Fruit fly (Drosophila melanogaster): Measurements from ENCODE around the gene AP-1gamma.

The AP-1gamma gene

dm6 chrX:9152127-9152598 is 43.7 kb downstream of the AP-1gamma start (continued):
- TF ChIP-seq phol (tag; optimal IDR thresholded peaks at IDR 0.05) = peak; percentile 9
- peak; percentile 92 for TF ChIP-seq cg (GFP tag; optimal IDR thresholded peaks at IDR 0.05)
- no peak for TF ChIP-seq CG2875 (GFP tag; optimal IDR thresholded peaks at IDR 0.05)
- TF ChIP-seq CG12155 (GFP tag; optimal IDR thresholded peaks at IDR 0.05) = peak; percentile 8
- TF ChIP-seq ro (GFP tag; IDR thresholded peaks at IDR 0.05) = no peak
- TF ChIP-seq CG6254 (GFP tag; optimal IDR thresholded peaks at IDR 0.05) = no peak
- peak; percentile 39 for TF ChIP-seq cwo (GFP tag; optimal IDR thresholded peaks at IDR 0.05)
- TF ChIP-seq CG30403 (GFP tag; optimal IDR thresholded peaks at IDR 0.05) = peak; percentile 28
- peak; percentile 39 for TF ChIP-seq gcm (GFP tag; optimal IDR thresholded peaks at IDR 0.05)
- peak; percentile 35 for TF ChIP-seq Dek (tag; optimal IDR thresholded peaks at IDR 0.05)
- no peak for TF ChIP-seq hkb (optimal IDR thresholded peaks at IDR 0.05)
- TF ChIP-seq hkb (GFP tag; IDR thresholded peaks at IDR 0.05) = peak; percentile 54
- no peak for TF ChIP-seq esg (GFP tag; conservative IDR thresholded peaks at IDR 0.05)
- TF ChIP-seq CG6765 (GFP tag; optimal IDR thresholded peaks at IDR 0.05) = peak; percentile 1
- TF ChIP-seq CG9876 (GFP tag; optimal IDR thresholded peaks at IDR 0.05) = peak; percentile 23
- TF ChIP-seq dm (GFP tag; optimal IDR thresholded peaks at IDR 0.05) = peak; percentile 12

- peak; percentile 61 for TF ChIP-seq Xrp1 (GFP tag; IDR thresholded peaks at IDR 0.05)
- TF ChIP-seq her (GFP tag; optimal IDR thresholded peaks at IDR 0.05) = no peak
- no peak for TF ChIP-seq Mrtf (GFP tag; IDR thresholded peaks at IDR 0.05)
- TF ChIP-seq CG1529 (GFP tag; optimal IDR thresholded peaks at IDR 0.05) = peak; percentile 35
- peak; percentile 73 for TF ChIP-seq CG14710 (tag; optimal IDR thresholded peaks at IDR 0.05)
- 0 out of 2 replicates have a peak, but pooled peaks have one; percentile 16 for TF ChIP-seq ssp (GFP tag; IDR thresholded peaks at IDR 0.05)
- TF ChIP-seq Spps (tag; optimal IDR thresholded peaks at IDR 0.05) = peak; percentile 38
- no peak for TF ChIP-seq en (GFP tag; optimal IDR thresholded peaks at IDR 0.05)
- no peak for TF ChIP-seq ftz-f1 (GFP tag; optimal IDR thresholded peaks at IDR 0.05)
- TF ChIP-seq CG8388 (GFP tag; optimal IDR thresholded peaks at IDR 0.05) = peak; percentile 39
- TF ChIP-seq Ada2b (GFP tag; IDR thresholded peaks at IDR 0.05) = peak; percentile 51; the same call in 1 of the 2 replicates
- no peak for TF ChIP-seq Poxn (GFP tag; IDR thresholded peaks at IDR 0.05)
- TF ChIP-seq CG2116 (GFP tag; optimal IDR thresholded peaks at IDR 0.05) = peak; percentile 9
- no peak for TF ChIP-seq so (GFP tag; IDR thresholded peaks at IDR 0.05)
- peak; percentile 61 for TF ChIP-seq grau (tag; optimal IDR thresholded peaks at IDR 0.05)
- TF ChIP-seq al (GFP tag; IDR thresholded peaks at IDR 0.05) = no peak
- no peak for TF ChIP-seq Elba2 (GFP tag; optimal IDR thresholded peaks at IDR 0.05)
- peak; percentile 40 for TF ChIP-seq mam (GFP tag; optimal IDR thresholded peaks at IDR 0.05)
- peak; percentile 39 for TF ChIP-seq CG8089 (GFP tag; optimal IDR thresholded peaks at IDR 0.05)
- peak; percentile 64 for TF ChIP-seq dmrt11E (tag; optimal IDR thresholded peaks at IDR 0.05)
- TF ChIP-seq Hmr (GFP tag; optimal IDR thresholded peaks at IDR 0.05) = peak; percentile 56
- peak; percentile 50; the same call in 1 of the 3 replicates for TF ChIP-seq Dbx (GFP tag; IDR thresholded peaks at IDR 0.05)
- TF ChIP-seq CG14050 (GFP tag; IDR thresholded peaks at IDR 0.05) = no peak; the same call in 2 of the 3 replicates
- peak; percentile 81 for TF ChIP-seq CG15696 (tag; optimal IDR thresholded peaks at IDR 0.05)
- TF ChIP-seq ro (GFP tag; IDR thresholded peaks at IDR 0.05) = no peak
- TF ChIP-seq Sox100B (GFP tag; optimal IDR thresholded peaks at IDR 0.05) = peak; percentile 71
- peak; percentile 3 for TF ChIP-seq crc (GFP tag; optimal IDR thresholded peaks at IDR 0.05)
- peak; percentile 69 for TF ChIP-seq CG17359 (tag; optimal IDR thresholded peaks at IDR 0.05)
- TF ChIP-seq Pdp1 (GFP tag; optimal IDR thresholded peaks at IDR 0.05) = peak in 1 of 2 experiments; percentile 24
- TF ChIP-seq sd (tag; optimal IDR thresholded peaks at IDR 0.05) = no peak
- peak; percentile 41 for TF ChIP-seq CG12219 (GFP tag; optimal IDR thresholded peaks at IDR 0.05)
- no peak for TF ChIP-seq Adf1 (GFP tag; IDR thresholded peaks at IDR 0.05)
- peak; percentile 4 for TF ChIP-seq CHES-1-like (GFP tag; optimal IDR thresholded peaks at IDR 0.05)
- peak; percentile 54 for TF ChIP-seq HLH3B (GFP tag; IDR thresholded peaks at IDR 0.05)
- peak; percentile 62 for TF ChIP-seq CG13296 (GFP tag; optimal IDR thresholded peaks at IDR 0.05)
- TF ChIP-seq NK7.1 (GFP tag; optimal IDR thresholded peaks at IDR 0.05) = peak; percentile 26
Measured at dm6 chrX:9155134-9155533, 46.6 kb downstream of the AP-1gamma start.
